Worm (Caenorhabditis elegans) whole organism, late embryonic: ENCODE measurements around the gene epn-1.

Experiments
- ceh-30 ChIP-seq: fragments of 150-350 bp; optimal IDR thresholded peaks from 2 replicates; lab custom pipeline; 2014; ENCODE audit warnings: missing biosample characterization, missing genetic modification characterization
- ceh-6 ChIP-seq: fragments of 200-800 bp; sonication (Bioruptor generic); optimal IDR thresholded peaks from 2 replicates; lab custom pipeline; 2018; ENCODE audit warnings: mild to moderate bottlenecking, missing genetic modification characterization, missing compliant biosample characterization
- dve-1 ChIP-seq: sonication (generic microtip); optimal IDR thresholded peaks from 2 replicates; lab custom pipeline; 2017; ENCODE audit warnings: antibody characterized with exemption, mild to moderate bottlenecking, missing genetic modification characterization, missing compliant biosample characterization
- fkh-10 ChIP-seq: fragments of 150-350 bp; optimal IDR thresholded peaks from 2 replicates; lab custom pipeline; 2014; ENCODE audit warnings: missing biosample characterization, missing genetic modification reagents, missing genetic modification characterization
- pha-4 ChIP-seq: fragments of 150-350 bp; optimal IDR thresholded peaks from 2 replicates; lab custom pipeline; 2018; ENCODE audit warnings: missing biosample characterization, missing genetic modification reagents, missing genetic modification characterization
- tbx-7 ChIP-seq: sonication (generic microtip); optimal IDR thresholded peaks from 2 replicates; lab custom pipeline; 2016; ENCODE audit warnings: missing genotype, missing genetic modification characterization, missing compliant biosample characterization
- unc-55 ChIP-seq: sonication (generic microtip); optimal IDR thresholded peaks from 2 replicates; lab custom pipeline; 2017; ENCODE audit warnings: missing biosample characterization, missing genetic modification reagents, missing genetic modification characterization

- TF ChIP-seq fkh-10 (no peak), dve-1 (tag; lab: Kevin White, UChicago) (no peak), pha-4 (tag; lab: Kevin White, UChicago) (no peak), ceh-6 (GFP tag; lab: Kevin White, UChicago) (no peak), ceh-30 (tag; lab: Kevin White, UChicago) (no peak), tbx-7 (tag; lab: Kevin White, UChicago) (no peak), unc-55 (GFP tag; lab: Kevin White, UChicago) (no peak)
Observed at ce11 chrX:14812061-14812460, 6.3 kb downstream of the epn-1 start, which contains the start of gene T04C10.3.
